Worm (Caenorhabditis elegans): Measurements from ENCODE around the gene F32D8.14.

F32D8.14 gene

ce11 chrV:10859048-10859637 is 35.4 kb downstream of the F32D8.14 start:
- TF ChIP-seq flt-1 (GFP tag; IDR thresholded peaks at IDR 0.05) (no peak), sea-1 (GFP tag; conservative IDR thresholded peaks at IDR 0.05) (no peak), F13C5.2 (tag; optimal IDR thresholded peaks at IDR 0.05) (no peak), B0310.2 (tag; optimal IDR thresholded peaks at IDR 0.05) (no peak), tbx-37 (GFP tag; conservative IDR thresholded peaks at IDR 0.05) (no peak), ets-7 (tag; optimal IDR thresholded peaks at IDR 0.05) (no peak), tra-4 (tag; optimal IDR thresholded peaks at IDR 0.05) (no peak), ceh-36 (tag; optimal IDR thresholded peaks at IDR 0.05) (no peak), tbx-11 (GFP tag; IDR thresholded peaks at IDR 0.05) (no peak), ceh-13 (GFP tag; optimal IDR thresholded peaks at IDR 0.05) (no peak), hmg-4 (GFP tag; optimal IDR thresholded peaks at IDR 0.05) (no peak), pes-1 (GFP tag; IDR thresholded peaks at IDR 0.05) (no peak), hmbx-1 (tag; optimal IDR thresholded peaks at IDR 0.05) (no peak), ama-1 (optimal IDR thresholded peaks at IDR 0.05) (no peak), aly-1 (tag; optimal IDR thresholded peaks at IDR 0.05) (no peak), scrt-1 (GFP tag; IDR thresholded peaks at IDR 0.05) (no peak), hnd-1 (tag; optimal IDR thresholded peaks at IDR 0.05) (no peak)

- TF ChIP-seq hmg-4 (GFP tag; optimal IDR thresholded peaks at IDR 0.05) (peak; percentile 37), ama-1 (optimal IDR thresholded peaks at IDR 0.05) (no peak)
Observed at ce11 chrV:10858340-10858739, 36.2 kb downstream of the F32D8.14 start.

- TF ChIP-seq tbx-11 (GFP tag; IDR thresholded peaks at IDR 0.05) = no peak
Observed at ce11 chrV:10856901-10857637, 37.5 kb downstream of the F32D8.14 start.

ce11 chrV:10855363-10855762 is 39.2 kb downstream of the F32D8.14 start:
- TF ChIP-seq ama-1 (optimal IDR thresholded peaks at IDR 0.05) (no peak), hmg-4 (GFP tag; optimal IDR thresholded peaks at IDR 0.05) (no peak), scrt-1 (GFP tag; IDR thresholded peaks at IDR 0.05) (no peak), flt-1 (GFP tag; IDR thresholded peaks at IDR 0.05) (no peak), pes-1 (GFP tag; IDR thresholded peaks at IDR 0.05) (no peak), tbx-11 (GFP tag; IDR thresholded peaks at IDR 0.05) (no peak), F13C5.2 (tag; optimal IDR thresholded peaks at IDR 0.05) (no peak), tbx-37 (GFP tag; conservative IDR thresholded peaks at IDR 0.05) (no peak), hmbx-1 (tag; optimal IDR thresholded peaks at IDR 0.05) (no peak), ceh-13 (GFP tag; optimal IDR thresholded peaks at IDR 0.05) (no peak), aly-1 (tag; optimal IDR thresholded peaks at IDR 0.05) (no peak), B0310.2 (tag; optimal IDR thresholded peaks at IDR 0.05) (no peak), ets-7 (tag; optimal IDR thresholded peaks at IDR 0.05) (no peak), tra-4 (tag; optimal IDR thresholded peaks at IDR 0.05) (no peak), sea-1 (GFP tag; conservative IDR thresholded peaks at IDR 0.05) (no peak), hnd-1 (tag; optimal IDR thresholded peaks at IDR 0.05) (no peak), ceh-36 (tag; optimal IDR thresholded peaks at IDR 0.05) (no peak)

ce11 chrV:10854197-10854596 is 40.4 kb downstream of the F32D8.14 start:
- TF ChIP-seq tbx-37 (GFP tag; conservative IDR thresholded peaks at IDR 0.05) (no peak), ets-7 (tag; optimal IDR thresholded peaks at IDR 0.05) (no peak), aly-1 (tag; optimal IDR thresholded peaks at IDR 0.05) (no peak), scrt-1 (GFP tag; IDR thresholded peaks at IDR 0.05) (no peak), hnd-1 (tag; optimal IDR thresholded peaks at IDR 0.05) (no peak)

ce11 chrV:10846893-10847292 is 47.7 kb downstream of the F32D8.14 start, which contains the start of gene C29A12.6:
Gene C29A12.6 (plus strand): TSS chrV:10847193.
- TF ChIP-seq tbx-11 (GFP tag; IDR thresholded peaks at IDR 0.05) = no peak
- TF ChIP-seq scrt-1 (GFP tag; IDR thresholded peaks at IDR 0.05) = no peak
- no peak for TF ChIP-seq tbx-37 (GFP tag; conservative IDR thresholded peaks at IDR 0.05)
- no peak for TF ChIP-seq sea-1 (GFP tag; conservative IDR thresholded peaks at IDR 0.05)
- TF ChIP-seq ceh-36 (tag; optimal IDR thresholded peaks at IDR 0.05) = no peak
- TF ChIP-seq hmg-4 (GFP tag; optimal IDR thresholded peaks at IDR 0.05) = no peak
- no peak for TF ChIP-seq ets-7 (tag; optimal IDR thresholded peaks at IDR 0.05)
- TF ChIP-seq pes-1 (GFP tag; IDR thresholded peaks at IDR 0.05) = no peak
- TF ChIP-seq aly-1 (tag; optimal IDR thresholded peaks at IDR 0.05) = no peak
- no peak for TF ChIP-seq hnd-1 (tag; optimal IDR thresholded peaks at IDR 0.05)
- TF ChIP-seq F13C5.2 (tag; optimal IDR thresholded peaks at IDR 0.05) = no peak
- no peak for TF ChIP-seq tra-4 (tag; optimal IDR thresholded peaks at IDR 0.05)
- no peak for TF ChIP-seq hmbx-1 (tag; optimal IDR thresholded peaks at IDR 0.05)
- no peak for TF ChIP-seq B0310.2 (tag; optimal IDR thresholded peaks at IDR 0.05)
- no peak for TF ChIP-seq ama-1 (optimal IDR thresholded peaks at IDR 0.05)
- no peak for TF ChIP-seq flt-1 (GFP tag; IDR thresholded peaks at IDR 0.05)
- TF ChIP-seq ceh-13 (GFP tag; optimal IDR thresholded peaks at IDR 0.05) = no peak
